Worm (Caenorhabditis elegans): ENCODE results near the gene F55G1.15.

DNA sequence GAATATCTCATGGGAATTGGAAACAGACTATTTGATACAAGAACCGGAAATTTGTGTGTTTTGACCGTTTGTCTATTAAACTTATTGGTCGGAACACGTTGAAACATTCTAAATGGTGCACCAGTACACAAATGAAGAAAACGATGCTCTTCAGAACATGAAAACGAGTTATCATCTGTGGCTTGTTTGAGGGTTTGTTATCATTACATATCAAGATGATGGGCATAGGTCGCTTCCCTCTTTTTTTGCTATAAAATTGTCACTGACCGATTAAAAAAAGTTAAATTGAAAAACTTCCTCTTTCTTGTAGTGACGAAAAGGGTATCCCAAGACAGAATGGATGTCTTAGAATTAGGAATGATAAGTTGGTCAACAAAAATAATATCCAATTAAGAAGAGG, 32.6 kb downstream of the F55G1.15 start:
- TF ChIP-seq nhr-42 (GFP tag; IDR thresholded peaks at IDR 0.05) (no peak), snpc-4 (tag; optimal IDR thresholded peaks at IDR 0.05) (no peak), mdt-29 (GFP tag; IDR thresholded peaks at IDR 0.05) (no peak), hlh-11 (tag; optimal IDR thresholded peaks at IDR 0.05) (no peak), F44E2.7 (GFP tag; IDR thresholded peaks at IDR 0.05) (no peak)
